Worm (Caenorhabditis elegans) whole organism, mixed stage, embryonic: ENCODE data around the gene trpa-1.

Source experiments
- M03D4.4 ChIP-seq: sonication (generic microtip); optimal IDR thresholded peaks from 2 replicates; lab custom pipeline; 2017; ENCODE audit warnings: mild to moderate bottlenecking, missing genetic modification characterization, missing compliant biosample characterization
- bed-3 ChIP-seq: fragments of 200-800 bp; sonication (Bioruptor generic); optimal IDR thresholded peaks from 3 replicates; lab custom pipeline; 2018; ENCODE audit warnings: mild to moderate bottlenecking, missing genetic modification characterization, moderate library complexity, missing compliant biosample characterization
- blmp-1 ChIP-seq: fragments of 150-350 bp; optimal IDR thresholded peaks from 2 replicates; lab custom pipeline; 2014; ENCODE audit warnings: missing biosample characterization, missing genetic modification characterization
- ceh-39 ChIP-seq: fragments of 150-350 bp; optimal IDR thresholded peaks from 2 replicates; lab custom pipeline; 2014; ENCODE audit warnings: missing biosample characterization, missing genetic modification characterization
- ceh-43 ChIP-seq: fragments of 200-800 bp; sonication (Bioruptor generic); optimal IDR thresholded peaks from 2 replicates; lab custom pipeline; 2018; ENCODE audit warnings: mild to moderate bottlenecking, missing genetic modification characterization, moderate library complexity, missing compliant biosample characterization
- ceh-83 ChIP-seq: fragments of 200-800 bp; sonication (Bioruptor generic); optimal IDR thresholded peaks from 2 replicates; lab custom pipeline; 2018; ENCODE audit warnings: mild to moderate bottlenecking, missing genetic modification characterization, missing compliant biosample characterization
- cnd-1 ChIP-seq: fragments of 200-800 bp; sonication (Bioruptor generic); optimal IDR thresholded peaks from 2 replicates; lab custom pipeline; 2018; ENCODE audit warnings: mild to moderate bottlenecking, missing genetic modification characterization, missing compliant biosample characterization
- drap-1 ChIP-seq: fragments of 200-800 bp; sonication (Bioruptor generic); optimal IDR thresholded peaks from 3 replicates; lab custom pipeline; 2018; ENCODE audit warnings: mild to moderate bottlenecking, missing genetic modification characterization, missing compliant biosample characterization
- elt-1 ChIP-seq: sonication (generic microtip); optimal IDR thresholded peaks from 2 replicates; lab custom pipeline; 2017; ENCODE audit warnings: missing genetic modification characterization, mild to moderate bottlenecking, missing compliant biosample characterization, antibody characterized with exemption, moderate library complexity, borderline replicate concordance; ENCODE audit not compliant: insufficient read depth
- flh-1 ChIP-seq: fragments of 200-800 bp; sonication (Bioruptor generic); optimal IDR thresholded peaks from 2 replicates; lab custom pipeline; 2018; ENCODE audit warnings: mild to moderate bottlenecking, missing genetic modification characterization, moderate library complexity, missing compliant biosample characterization
- ham-2 ChIP-seq: fragments of 200-800 bp; sonication (Bioruptor generic); optimal IDR thresholded peaks from 2 replicates; lab custom pipeline; 2018; ENCODE audit warnings: mild to moderate bottlenecking, missing genetic modification characterization, missing compliant biosample characterization
- hlh-1 ChIP-seq: fragments of 150-350 bp; optimal IDR thresholded peaks from 2 replicates; lab custom pipeline; 2014; ENCODE audit warnings: missing biosample characterization, missing genetic modification reagents, missing genetic modification characterization
- lin-13 ChIP-seq: fragments of 150-350 bp; optimal IDR thresholded peaks from 2 replicates; lab custom pipeline; 2014; ENCODE audit warnings: missing biosample characterization, missing genetic modification characterization
- lin-32 ChIP-seq: fragments of 200-800 bp; sonication (Bioruptor generic); optimal IDR thresholded peaks from 2 replicates; lab custom pipeline; 2018; ENCODE audit warnings: mild to moderate bottlenecking, missing genetic modification characterization, missing compliant biosample characterization
- mls-2 ChIP-seq: sonication (generic microtip); optimal IDR thresholded peaks from 2 replicates; lab custom pipeline; 2016; ENCODE audit warnings: mild to moderate bottlenecking, missing genetic modification characterization, moderate library complexity, missing compliant biosample characterization
- nhr-2 ChIP-seq: fragments of 150-350 bp; optimal IDR thresholded peaks from 2 replicates; lab custom pipeline; 2014; ENCODE audit warnings: missing biosample characterization, missing genetic modification characterization
- nhr-237 ChIP-seq: fragments of 150-350 bp; optimal IDR thresholded peaks from 2 replicates; lab custom pipeline; 2014; ENCODE audit warnings: missing biosample characterization, missing genetic modification characterization
- nhr-28 ChIP-seq: fragments of 150-350 bp; optimal IDR thresholded peaks from 2 replicates; lab custom pipeline; 2014; ENCODE audit warnings: missing biosample characterization, missing genetic modification characterization
- sem-2 ChIP-seq: fragments of 200-800 bp; sonication (Bioruptor generic); optimal IDR thresholded peaks from 2 replicates; lab custom pipeline; 2018; ENCODE audit warnings: mild to moderate bottlenecking, missing genetic modification characterization, missing compliant biosample characterization
- tbx-8 ChIP-seq: fragments of 200-800 bp; sonication (Bioruptor generic); optimal IDR thresholded peaks from 2 replicates; lab custom pipeline; 2018; ENCODE audit warnings: mild to moderate bottlenecking, missing genetic modification characterization, moderate library complexity, missing compliant biosample characterization
- unc-120 ChIP-seq: sonication (generic microtip); optimal IDR thresholded peaks from 2 replicates; lab custom pipeline; 2017; ENCODE audit warnings: missing genetic modification characterization, missing compliant biosample characterization; ENCODE audit not compliant: poor library complexity, severe bottlenecking
- unc-39 ChIP-seq: fragments of 150-350 bp; optimal IDR thresholded peaks from 2 replicates; lab custom pipeline; 2014; ENCODE audit warnings: missing biosample characterization, missing genetic modification characterization
- unc-62 ChIP-seq: fragments of 150-350 bp; optimal IDR thresholded peaks from 2 replicates; lab custom pipeline; 2014; ENCODE audit warnings: missing biosample characterization, missing genetic modification reagents, missing genetic modification characterization
- zip-8 ChIP-seq: fragments of 150-350 bp; optimal IDR thresholded peaks from 2 replicates; lab custom pipeline; 2014; ENCODE audit warnings: missing biosample characterization, missing genetic modification characterization
- ztf-11 ChIP-seq: fragments of 150-350 bp; optimal IDR thresholded peaks from 2 replicates; lab custom pipeline; 2014; ENCODE audit warnings: missing biosample characterization, missing genetic modification characterization

trpa-1 gene

DNA sequence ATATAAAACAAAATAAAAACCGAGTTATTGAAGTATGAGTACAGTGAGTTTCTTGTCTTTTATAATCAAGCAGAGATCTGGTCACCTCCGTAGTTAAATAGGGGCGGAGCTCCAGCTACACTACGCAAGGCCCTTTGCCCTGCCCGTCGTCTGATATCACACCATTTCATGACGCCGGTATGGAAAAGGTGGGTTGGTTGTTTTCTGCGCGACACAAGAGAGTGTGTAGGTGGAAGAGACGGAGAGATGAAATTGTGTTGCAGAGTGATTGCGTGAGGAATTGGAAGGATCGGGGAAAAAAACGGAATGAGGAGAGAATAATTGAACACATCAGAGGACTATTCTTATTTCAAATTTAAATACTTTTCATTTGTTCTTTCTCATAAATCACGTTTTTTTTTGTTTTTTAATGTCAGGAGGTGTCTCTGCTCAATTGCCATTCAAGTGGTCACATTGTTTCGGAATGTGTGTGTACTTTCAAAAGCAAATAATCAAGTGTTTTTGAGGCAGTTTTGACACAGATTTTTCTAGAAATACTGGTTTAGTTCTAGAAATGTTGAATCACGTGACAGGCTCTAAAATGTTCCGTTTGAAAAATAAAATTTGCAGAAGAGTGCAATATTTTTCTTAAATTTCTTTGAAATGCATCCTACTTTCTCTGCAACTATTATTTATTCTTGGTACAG is 51.6 kb downstream of the trpa-1 start, which contains the start of gene ZK822.9:
TSS of gene ZK822.9 (plus strand) at position 180 of the 686 bp plus-strand sequence.
- TF ChIP-seq unc-120: no peak
- TF ChIP-seq blmp-1 (tag; lab: Kevin White, UChicago): no peak
- no peak for TF ChIP-seq unc-39 (tag; lab: Kevin White, UChicago)
- TF ChIP-seq drap-1 (GFP tag; lab: Kevin White, UChicago): no peak
- no peak for TF ChIP-seq nhr-2 (tag; lab: Kevin White, UChicago)
- TF ChIP-seq flh-1 (GFP tag; lab: Kevin White, UChicago): no peak
- no peak for TF ChIP-seq M03D4.4 (tag; lab: Kevin White, UChicago)

DNA sequence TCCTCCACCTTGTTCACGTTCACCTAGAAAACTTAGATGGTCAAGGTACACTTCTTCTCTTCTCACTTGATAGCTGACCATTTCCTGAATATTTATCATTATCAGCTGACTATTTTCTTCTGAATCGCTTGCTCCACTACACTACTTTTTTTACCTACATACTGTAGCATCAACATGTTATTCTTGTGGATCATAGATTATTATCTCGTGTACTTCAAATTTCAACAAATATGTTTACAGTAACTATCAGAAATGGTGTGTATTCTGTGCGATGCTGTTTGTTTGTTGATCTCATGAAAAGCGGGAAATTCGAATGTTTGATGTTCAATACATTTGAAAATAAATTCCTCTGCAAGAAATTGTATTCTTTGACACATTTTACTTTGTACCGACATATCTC is 52.6 kb downstream of the trpa-1 start, which contains the start of gene ZK822.10:
TSS of gene ZK822.10 (plus strand) at position 231 of the 400 bp plus-strand sequence.
- TF ChIP-seq ham-2 (GFP tag; lab: Kevin White, UChicago): no peak
- no peak for TF ChIP-seq lin-32 (GFP tag; lab: Kevin White, UChicago)
- no peak for TF ChIP-seq mls-2 (tag; lab: Kevin White, UChicago)
- no peak for TF ChIP-seq unc-120
- no peak for TF ChIP-seq nhr-237
- no peak for TF ChIP-seq ceh-39
- no peak for TF ChIP-seq ceh-43
- no peak for TF ChIP-seq nhr-2 (tag; lab: Kevin White, UChicago)

DNA sequence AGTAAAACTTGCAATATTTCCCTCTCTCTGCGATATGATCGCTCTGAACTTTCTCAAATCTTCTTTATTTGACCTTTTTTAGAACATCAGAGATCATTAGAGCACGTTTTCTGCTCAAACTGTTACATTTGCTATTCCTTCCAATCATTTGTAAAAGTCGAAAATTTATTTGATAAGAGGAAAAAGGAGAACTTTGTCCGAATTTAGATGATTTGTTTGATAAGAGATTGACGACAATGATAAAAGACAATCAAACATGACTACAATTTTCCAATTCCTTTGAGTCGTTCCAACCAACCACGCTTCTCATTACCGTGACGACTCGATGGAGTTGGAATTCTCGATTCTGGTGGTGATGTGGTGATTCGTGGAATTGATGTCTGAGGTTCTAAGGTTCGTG is 53.6 kb downstream of the trpa-1 start:
- no peak for TF ChIP-seq nhr-28 (tag; lab: Kevin White, UChicago)
- TF ChIP-seq, all 35 proteins: peak for 0

- no peak for TF ChIP-seq ceh-39
- no peak for TF ChIP-seq zip-8 (tag; lab: Kevin White, UChicago)
- TF ChIP-seq hlh-1 (tag; lab: Kevin White, UChicago): no peak
- no peak for TF ChIP-seq unc-120
- no peak for TF ChIP-seq cnd-1 (tag; lab: Kevin White, UChicago)
- no peak for TF ChIP-seq nhr-2 (tag; lab: Kevin White, UChicago)
- no peak for TF ChIP-seq mls-2 (tag; lab: Kevin White, UChicago)
- TF ChIP-seq ceh-83 (GFP tag; lab: Kevin White, UChicago): no peak
- no peak for TF ChIP-seq M03D4.4 (tag; lab: Kevin White, UChicago)
- no peak for TF ChIP-seq ztf-11 (tag; lab: Kevin White, UChicago)
- no peak for TF ChIP-seq ceh-43
- TF ChIP-seq elt-1 (tag; lab: Kevin White, UChicago): no peak
- no peak for TF ChIP-seq lin-13 (tag; lab: Kevin White, UChicago)
- TF ChIP-seq sem-2 (GFP tag; lab: Kevin White, UChicago): no peak
- TF ChIP-seq nhr-28 (tag; lab: Kevin White, UChicago): no peak
- TF ChIP-seq, all 35 proteins: peak for 0
Observed at ce11 chrIV:11919067-11919466, 54.7 kb downstream of the trpa-1 start.

- TF ChIP-seq unc-62 (GFP tag; lab: Kevin White, UChicago): peak; percentile 18
- TF ChIP-seq zip-8 (tag; lab: Kevin White, UChicago): no peak
- peak; percentile 93 for TF ChIP-seq hlh-1 (tag; lab: Kevin White, UChicago)
- TF ChIP-seq, all 35 proteins: peak for 2
Observed at ce11 chrIV:11922011-11922410, 57.7 kb downstream of the trpa-1 start, which contains the start of gene ZK822.1. ZK822.1 (minus strand) TSS chrIV:11922131.

DNA sequence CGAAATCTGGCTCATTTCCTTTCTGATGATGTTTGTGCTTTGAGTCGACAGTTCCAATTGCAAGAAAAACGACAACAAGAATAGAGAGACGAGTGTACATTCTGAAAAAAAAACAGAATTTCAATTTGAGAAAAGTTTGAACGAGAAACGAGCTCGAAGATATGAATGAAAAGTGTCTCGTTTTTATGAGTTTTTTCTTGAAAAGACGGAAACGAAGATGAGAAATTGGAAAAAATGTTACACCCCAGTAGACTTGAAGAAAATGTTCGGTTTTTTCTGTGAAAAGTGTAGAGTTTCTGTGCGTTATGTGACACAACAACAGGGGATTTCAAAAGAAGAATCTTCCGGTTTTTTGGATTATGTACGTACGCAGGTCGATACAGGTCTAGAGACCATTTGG is 58.7 kb downstream of the trpa-1 start, which contains the start of gene srlf-31:
TSS of gene srlf-31 (minus strand) at position 101 of the 400 bp plus-strand sequence.
- TF ChIP-seq unc-120 (no peak), tbx-8 (GFP tag; lab: Kevin White, UChicago) (no peak), nhr-28 (tag; lab: Kevin White, UChicago) (no peak), nhr-2 (tag; lab: Kevin White, UChicago) (no peak), bed-3 (no peak), sem-2 (GFP tag; lab: Kevin White, UChicago) (no peak)

- TF ChIP-seq nhr-2 (tag; lab: Kevin White, UChicago): peak; percentile 32
- no peak for TF ChIP-seq flh-1 (GFP tag; lab: Kevin White, UChicago)
- no peak for TF ChIP-seq ceh-43
Observed at ce11 chrIV:11924092-11924491, 59.8 kb downstream of the trpa-1 start.
